Fruit fly (Drosophila melanogaster) whole organism, embryonic: ENCODE results near the gene CG3587.

Experiments
- ATbp ChIP-seq: fragments of 200-800 bp; sonication (Bioruptor generic); optimal IDR thresholded peaks from 2 replicates; lab custom pipeline; 2017; ENCODE audit warnings: missing biosample characterization, mild to moderate bottlenecking, missing genetic modification characterization, missing genetic modification reagents
- Awh ChIP-seq: fragments of 200-800 bp; sonication (Bioruptor generic); IDR thresholded peaks from 2 replicates; pipeline ENCODE4, ENCODE4 v1.3.6; 2022; ENCODE audit warnings: missing biosample characterization, missing genetic modification characterization
- Blimp-1 ChIP-seq: fragments of 200-800 bp; sonication (Bioruptor generic); optimal IDR thresholded peaks from 3 replicates; lab custom pipeline; 2018; ENCODE audit warnings: missing biosample characterization, missing genetic modification characterization, mild to moderate bottlenecking, moderate library complexity, missing genetic modification reagents
- C15 ChIP-seq: fragments of 200-800 bp; sonication (Bioruptor generic); IDR thresholded peaks from 3 replicates; pipeline ENCODE4 v1.3.6; 2022; ENCODE audit warnings: missing biosample characterization, missing genetic modification characterization
- CG10431 ChIP-seq: fragments of 200-800 bp; sonication (Bioruptor generic); optimal IDR thresholded peaks from 3 replicates; lab custom pipeline; 2018; ENCODE audit warnings: missing biosample characterization, mild to moderate bottlenecking, missing genetic modification characterization
- CG14965 ChIP-seq: fragments of 200-800 bp; sonication (Bioruptor generic); optimal IDR thresholded peaks from 2 replicates; lab custom pipeline; 2016; ENCODE audit warnings: missing biosample characterization, missing genetic modification characterization, borderline replicate concordance
- CG15601 ChIP-seq: fragments of 200-800 bp; sonication (Bioruptor generic); optimal IDR thresholded peaks from 3 replicates; lab custom pipeline; 2019; ENCODE audit warnings: missing biosample characterization, mild to moderate bottlenecking, missing genetic modification characterization, moderate library complexity
- CG15696 ChIP-seq: fragments of 200-800 bp; sonication (Bioruptor generic); optimal IDR thresholded peaks from 2 replicates; lab custom pipeline; 2019; ENCODE audit warnings: missing biosample characterization, mild to moderate bottlenecking, missing genetic modification characterization, moderate library complexity
- CG1647 ChIP-seq: fragments of 200-800 bp; sonication (Bioruptor generic); optimal IDR thresholded peaks from 3 replicates; lab custom pipeline; 2016; ENCODE audit warnings: missing biosample characterization, missing genetic modification characterization
- CG3281 ChIP-seq: fragments of 200-800 bp; sonication (Bioruptor generic); optimal IDR thresholded peaks from 3 replicates; lab custom pipeline; 2017; ENCODE audit warnings: missing biosample characterization, mild to moderate bottlenecking, missing genetic modification characterization
- CG33557 ChIP-seq: fragments of 200-800 bp; sonication (Bioruptor generic); optimal IDR thresholded peaks from 2 replicates; lab custom pipeline; 2019; ENCODE audit warnings: missing biosample characterization, mild to moderate bottlenecking, missing genetic modification characterization, moderate library complexity
- CG4360 ChIP-seq: fragments of 200-800 bp; sonication (Bioruptor generic); IDR thresholded peaks from 2 replicates; pipeline ENCODE4 v1.3.6; 2022; ENCODE audit warnings: missing biosample characterization, missing genetic modification characterization
- CG6791 ChIP-seq: fragments of 200-800 bp; sonication (Bioruptor generic); IDR thresholded peaks from 3 replicates; pipeline ENCODE4 v1.3.6; 2022; ENCODE audit warnings: missing biosample characterization, missing genetic modification characterization; ENCODE audit not compliant: partially characterized antibody
- CG7357 ChIP-seq: fragments of 200-800 bp; sonication (Bioruptor generic); IDR thresholded peaks from 3 replicates; pipeline ENCODE4 v1.3.6; 2022; ENCODE audit warnings: missing biosample characterization, missing genetic modification characterization
- Deaf1 ChIP-seq: fragments of 200-800 bp; optimal IDR thresholded peaks from 3 replicates; lab custom pipeline; 2019; ENCODE audit warnings: missing biosample characterization, mild to moderate bottlenecking, missing genetic modification characterization, moderate library complexity
- Dek ChIP-seq: fragments of 200-800 bp; sonication (Bioruptor generic); optimal IDR thresholded peaks from 3 replicates; lab custom pipeline; 2019; ENCODE audit warnings: missing biosample characterization, mild to moderate bottlenecking, missing genetic modification characterization, moderate library complexity
- Doc2 ChIP-seq: fragments of 200-800 bp; sonication (Bioruptor generic); IDR thresholded peaks from 2 replicates; pipeline ENCODE4 v1.3.6; 2022; ENCODE audit warnings: missing biosample characterization, missing genetic modification characterization
- Eip74EF ChIP-seq, 2 experiments: fragments of 200-800 bp in 1 of 2; fragments of >200 bp in 1 of 2; sonication (Bioruptor generic) in 1 of 2; optimal IDR thresholded peaks; 2 replicates each; lab custom pipeline; 2017 to 2019; ENCODE audit warnings: missing biosample characterization in 2 of 2, missing genetic modification characterization in 2 of 2, mild to moderate bottlenecking in 1 of 2, moderate library complexity in 1 of 2
- Fer1 ChIP-seq: fragments of 200-800 bp; sonication (Bioruptor generic); optimal IDR thresholded peaks from 2 replicates; lab custom pipeline; 2017; ENCODE audit warnings: missing biosample characterization, mild to moderate bottlenecking, missing genetic modification characterization
- H2.0 ChIP-seq: fragments of 200-800 bp; sonication (Bioruptor generic); IDR thresholded peaks from 2 replicates; pipeline ENCODE4 v1.3.6; 2022; ENCODE audit warnings: missing biosample characterization, missing genetic modification characterization
- HLH4C ChIP-seq: fragments of 200-800 bp; sonication (Bioruptor generic); IDR thresholded peaks from 3 replicates; pipeline ENCODE4 v1.3.6; 2022; ENCODE audit warnings: missing biosample characterization, missing genetic modification characterization; ENCODE audit not compliant: partially characterized antibody
- MBD-R2 ChIP-seq: fragments of 200-800 bp; sonication (Bioruptor generic); IDR thresholded peaks from 2 replicates; pipeline ENCODE4 v1.3.6; 2022; ENCODE audit warnings: missing biosample characterization, missing genetic modification characterization
- MTF-1 ChIP-seq: fragments of 200-800 bp; sonication (Bioruptor generic); optimal IDR thresholded peaks from 2 replicates; lab custom pipeline; 2018; ENCODE audit warnings: missing biosample characterization, mild to moderate bottlenecking, missing genetic modification characterization, borderline replicate concordance
- Med ChIP-seq: fragments of 200-800 bp; sonication (Bioruptor generic); peaks from one replicate; lab custom pipeline; 2016; ENCODE audit warnings: missing biosample characterization, missing genetic modification characterization, mild to moderate bottlenecking, inconsistent platforms, moderate library complexity
- Nf-YC ChIP-seq: fragments of 200-800 bp; optimal IDR thresholded peaks from 3 replicates; lab custom pipeline; 2019; ENCODE audit warnings: missing biosample characterization, mild to moderate bottlenecking, missing genetic modification characterization, moderate library complexity
- Poxn ChIP-seq: fragments of 200-800 bp; sonication (Bioruptor generic); IDR thresholded peaks from 2 replicates; pipeline ENCODE4 v1.3.6; 2022; ENCODE audit warnings: missing biosample characterization, missing genetic modification characterization
- Sox100B ChIP-seq: fragments of 200-800 bp; sonication (Bioruptor generic); optimal IDR thresholded peaks from 3 replicates; lab custom pipeline; 2018; ENCODE audit warnings: missing biosample characterization, mild to moderate bottlenecking, missing genetic modification characterization
- Trl ChIP-seq, 3 experiments: fragments of >200 bp in 2 of 3; fragments of 200-800 bp in 1 of 3; sonication (Bioruptor generic) in 1 of 3; optimal IDR thresholded peaks; 2 replicates in 1 of 3; 3 replicates in 2 of 3; lab custom pipeline; 2016 to 2017; ENCODE audit warnings: missing biosample characterization in 1 of 3, missing genetic modification characterization in 1 of 3
- amos ChIP-seq: fragments of 200-800 bp; sonication (Bioruptor generic); IDR thresholded peaks from 2 replicates; pipeline ENCODE4 v1.3.6; 2022; ENCODE audit warnings: missing biosample characterization, missing genetic modification characterization; ENCODE audit not compliant: partially characterized antibody
- ato ChIP-seq: fragments of 200-800 bp; sonication (Bioruptor generic); IDR thresholded peaks from 2 replicates; pipeline ENCODE4 v1.3.6; 2022; ENCODE audit warnings: missing biosample characterization, missing genetic modification characterization; ENCODE audit not compliant: partially characterized antibody
- bigmax ChIP-seq: fragments of 200-800 bp; sonication (Bioruptor generic); optimal IDR thresholded peaks from 2 replicates; lab custom pipeline; 2018; ENCODE audit warnings: missing biosample characterization, mild to moderate bottlenecking, missing genetic modification characterization
- bsh ChIP-seq, 2 experiments: fragments of 200-800 bp; sonication (Bioruptor generic); optimal IDR thresholded peaks; 2 replicates each; lab custom pipeline; 2017 to 2018; ENCODE audit warnings: mild to moderate bottlenecking in 2 of 2, missing biosample characterization in 2 of 2, missing genetic modification characterization in 2 of 2, moderate library complexity in 1 of 2
- cg ChIP-seq: fragments of 200-800 bp; sonication (Bioruptor generic); optimal IDR thresholded peaks from 3 replicates; lab custom pipeline; 2019; ENCODE audit warnings: missing biosample characterization, mild to moderate bottlenecking, missing genetic modification characterization, moderate library complexity
- ci ChIP-seq: fragments of 200-800 bp; sonication (Bioruptor generic); IDR thresholded peaks from 3 replicates; pipeline ENCODE4 v1.3.6; 2022; ENCODE audit warnings: missing biosample characterization, missing genetic modification characterization
- crol ChIP-seq: fragments of 200-800 bp; sonication (Bioruptor generic); IDR thresholded peaks from 2 replicates; pipeline ENCODE4 v1.3.6; 2022; ENCODE audit warnings: missing biosample characterization, missing genetic modification characterization
- dm ChIP-seq: fragments of 200-800 bp; sonication (Bioruptor generic); optimal IDR thresholded peaks from 3 replicates; lab custom pipeline; 2016; ENCODE audit warnings: missing biosample characterization, missing genetic modification characterization
- grn ChIP-seq: fragments of 200-800 bp; sonication (Bioruptor generic); optimal IDR thresholded peaks from 3 replicates; lab custom pipeline; 2017; ENCODE audit warnings: missing biosample characterization, missing genetic modification characterization
- jumu ChIP-seq: fragments of 200-800 bp; sonication (Bioruptor generic); optimal IDR thresholded peaks from 3 replicates; lab custom pipeline; 2016; ENCODE audit warnings: missing biosample characterization, missing genetic modification characterization
- kay ChIP-seq: fragments of 200-800 bp; sonication (Bioruptor generic); optimal IDR thresholded peaks from 2 replicates; lab custom pipeline; 2016; ENCODE audit warnings: missing biosample characterization, missing genetic modification characterization
- ken ChIP-seq: fragments of 200-800 bp; sonication (Bioruptor generic); IDR thresholded peaks from 3 replicates; pipeline ENCODE4 v1.3.6; 2022; ENCODE audit warnings: missing biosample characterization, missing genetic modification characterization
- pnt ChIP-seq: fragments of 200-800 bp; sonication (Bioruptor generic); optimal IDR thresholded peaks from 3 replicates; lab custom pipeline; 2016; ENCODE audit warnings: missing biosample characterization, missing genetic modification characterization
- pros ChIP-seq: fragments of 200-800 bp; sonication (Bioruptor generic); optimal IDR thresholded peaks from 3 replicates; lab custom pipeline; 2019; ENCODE audit warnings: missing biosample characterization, mild to moderate bottlenecking, missing genetic modification characterization, moderate library complexity
- repo ChIP-seq: fragments of 200-800 bp; sonication (Bioruptor generic); optimal IDR thresholded peaks from 2 replicates; lab custom pipeline; 2016; ENCODE audit warnings: missing biosample characterization, missing genetic modification characterization
- sens ChIP-seq: fragments of 200-800 bp; sonication (Bioruptor generic); peaks from one replicate; lab custom pipeline; 2016; ENCODE audit warnings: missing biosample characterization, missing genetic modification characterization
- sna ChIP-seq: fragments of 200-800 bp; sonication (Bioruptor generic); IDR thresholded peaks from 2 replicates; pipeline ENCODE4 v1.3.6; 2022; ENCODE audit warnings: missing biosample characterization, missing genetic modification characterization; ENCODE audit not compliant: partially characterized antibody
- sqz ChIP-seq: fragments of 200-800 bp; sonication (Bioruptor generic); optimal IDR thresholded peaks from 3 replicates; lab custom pipeline; 2018; ENCODE audit warnings: missing biosample characterization, mild to moderate bottlenecking, missing genetic modification characterization
- twi ChIP-seq: fragments of 200-800 bp; optimal IDR thresholded peaks from 2 replicates; lab custom pipeline; 2019; ENCODE audit warnings: missing biosample characterization, mild to moderate bottlenecking, missing genetic modification characterization, moderate library complexity
- zen2 ChIP-seq: fragments of 200-800 bp; sonication (Bioruptor generic); IDR thresholded peaks from 3 replicates; pipeline ENCODE4 v1.3.6; 2022; ENCODE audit warnings: missing biosample characterization, missing genetic modification characterization; ENCODE audit not compliant: partially characterized antibody

CG3587 gene

dm6 chrX:1972150-1972549 lies 32.0 kb downstream of the CG3587 start (continued):
- TF ChIP-seq CG3281 (no peak), ken (GFP tag; lab: Robert Waterston, UW) (0 out of 3 replicates have a peak, but pooled peaks have one; percentile 30), Fer1 (GFP tag; lab: Kevin White, UChicago) (no peak), kay (GFP tag; lab: Kevin White, UChicago) (no peak), ato (GFP tag; lab: Robert Waterston, UW) (no peak), CG7357 (GFP tag; lab: Robert Waterston, UW) (no peak), jumu (no peak), amos (no peak), Sox100B (no peak), CG4360 (GFP tag; lab: Robert Waterston, UW) (peak; percentile 25; the same call in 1 of the 2 replicates), pros (peak; percentile 81), bsh (GFP tag; optimal IDR thresholded peaks at IDR 0.05; lab: Kevin White, UChicago) (peak in 1 of 2 experiments; percentile 7), CG15601 (peak; percentile 11), cg (GFP tag; lab: Kevin White, UChicago) (peak; percentile 62), CG14965 (no peak), crol (GFP tag; lab: Robert Waterston, UW) (peak; percentile 83), CG33557 (peak; percentile 51), twi (tag; lab: Kevin White, UChicago) (peak; percentile 8), C15 (GFP tag; lab: Robert Waterston, UW) (no peak), Deaf1 (tag; lab: Kevin White, UChicago) (peak; percentile 23), Poxn (no peak), CG6791 (GFP tag; lab: Robert Waterston, UW) (no peak), CG10431 (GFP tag; lab: Kevin White, UChicago) (peak; percentile 49), Blimp-1 (GFP tag; lab: Kevin White, UChicago) (peak; percentile 98), MBD-R2 (GFP tag; lab: Robert Waterston, UW) (no peak), repo (no peak), sqz (GFP tag; lab: Kevin White, UChicago) (peak; percentile 94), bigmax (GFP tag; lab: Kevin White, UChicago) (no peak), CG1647 (no peak), CG15696 (no peak)

DNA sequence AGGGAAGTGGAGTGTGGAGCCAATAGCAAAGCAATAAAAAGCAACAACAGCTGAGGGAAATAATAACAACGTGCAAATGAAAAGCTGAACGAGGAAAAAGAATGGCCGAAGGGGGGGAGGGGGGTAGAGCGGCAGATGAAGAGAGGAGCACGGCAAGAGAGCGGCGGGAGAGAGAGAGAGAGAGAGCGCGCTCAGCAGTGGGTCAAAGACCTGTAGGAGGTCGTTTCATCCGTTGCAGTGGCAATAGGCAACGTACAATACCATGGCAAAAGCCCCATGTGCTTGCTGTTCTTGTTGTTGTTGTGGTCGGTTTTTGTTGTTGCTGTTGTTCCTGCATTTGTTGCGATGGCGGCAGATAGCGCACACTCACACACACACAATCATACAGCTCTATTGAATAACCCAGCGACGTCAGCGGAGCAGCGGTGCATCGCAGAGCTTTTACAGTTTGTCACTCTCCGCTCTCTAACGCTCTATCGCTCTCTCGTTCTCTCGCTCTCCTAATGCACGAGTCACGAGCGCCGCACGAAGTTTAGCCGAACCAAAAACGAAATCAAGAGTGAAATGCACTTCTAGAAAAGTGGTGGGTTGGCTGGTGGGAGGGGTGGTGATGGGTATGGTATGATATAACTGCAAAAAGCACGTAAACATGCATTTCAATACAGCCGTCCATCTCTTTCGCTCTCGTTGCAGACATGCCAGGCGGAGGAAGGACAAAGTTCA lies 35.9 kb downstream of the CG3587 start:
- TF ChIP-seq pnt (GFP tag; lab: Kevin White, UChicago): no peak
- TF ChIP-seq HLH4C (GFP tag; lab: Robert Waterston, UW): 0 out of 3 replicates have a peak, but pooled peaks have one; percentile 9
- TF ChIP-seq Fer1 (GFP tag; lab: Kevin White, UChicago): no peak
- no peak for TF ChIP-seq MTF-1 (GFP tag; lab: Kevin White, UChicago)
- peak; percentile 32; the same call in 1 of the 3 replicates for TF ChIP-seq zen2
- TF ChIP-seq Awh: 0 out of 2 replicates have a peak, but pooled peaks have one; percentile 5
- TF ChIP-seq Eip74EF (GFP tag; optimal IDR thresholded peaks at IDR 0.05; lab: Kevin White, UChicago): peak in 1 of 2 experiments; percentile 14
- peak; percentile 89 for TF ChIP-seq CG4360 (GFP tag; lab: Robert Waterston, UW)
- peak; percentile 86 for TF ChIP-seq cg (GFP tag; lab: Kevin White, UChicago)
- peak; percentile 75 for TF ChIP-seq sens (GFP tag; lab: Kevin White, UChicago)
- peak; percentile 16 for TF ChIP-seq sqz (GFP tag; lab: Kevin White, UChicago)
- TF ChIP-seq dm (GFP tag; lab: Kevin White, UChicago): peak; percentile 23
- TF ChIP-seq ATbp (GFP tag; lab: Kevin White, UChicago): peak; percentile 37
- no peak for TF ChIP-seq Doc2 (GFP tag; lab: Robert Waterston, UW)
- peak; percentile 39; the same call in 2 of the 3 replicates for TF ChIP-seq ci (GFP tag; lab: Robert Waterston, UW)
- no peak for TF ChIP-seq Dek (tag; lab: Kevin White, UChicago)
- TF ChIP-seq Nf-YC (tag; lab: Kevin White, UChicago): peak; percentile 61
- no peak for TF ChIP-seq H2.0 (GFP tag; lab: Robert Waterston, UW)
- peak; percentile 89 for TF ChIP-seq grn (GFP tag; lab: Kevin White, UChicago)
- peak; percentile 98 for TF ChIP-seq Blimp-1 (GFP tag; lab: Kevin White, UChicago)
- TF ChIP-seq Trl (optimal IDR thresholded peaks at IDR 0.05; lab: Kevin White, UChicago): peak; percentile 70 to 87
- TF ChIP-seq Trl (GFP tag; optimal IDR thresholded peaks at IDR 0.05; lab: Kevin White, UChicago): no peak
- TF ChIP-seq Med (GFP tag; lab: Kevin White, UChicago): peak; percentile 5
- TF ChIP-seq sna (GFP tag; lab: Robert Waterston, UW): 0 out of 2 replicates have a peak, but pooled peaks have one; percentile 26
